Worm (Caenorhabditis elegans) whole organism, late embryonic: ENCODE data around the gene T01G6.10.

Experiments used
- C38D4.7 ChIP-seq: fragments of 200-800 bp; sonication (Bioruptor generic); optimal IDR thresholded peaks from 2 replicates; lab custom pipeline; 2018; ENCODE audit warnings: mild to moderate bottlenecking, missing genetic modification characterization, moderate library complexity, missing compliant biosample characterization
- K09A11.1 ChIP-seq: sonication (generic microtip); optimal IDR thresholded peaks from 2 replicates; lab custom pipeline; 2017; ENCODE audit warnings: antibody characterized with exemption, mild to moderate bottlenecking, missing genetic modification characterization, missing compliant biosample characterization; ENCODE audit not compliant: insufficient read depth
- T23F11.4 ChIP-seq: fragments of 200-800 bp; sonication (Bioruptor generic); optimal IDR thresholded peaks from 2 replicates; lab custom pipeline; 2018; ENCODE audit warnings: mild to moderate bottlenecking, missing genetic modification characterization, missing compliant biosample characterization
- Y22D7AL.16 ChIP-seq: sonication (generic microtip); optimal IDR thresholded peaks from 2 replicates; lab custom pipeline; 2016; ENCODE audit warnings: missing genetic modification characterization, missing compliant biosample characterization
- ahr-1 ChIP-seq: sonication (generic microtip); optimal IDR thresholded peaks from 2 replicates; lab custom pipeline; 2016; ENCODE audit warnings: missing genetic modification characterization, missing compliant biosample characterization
- ama-1 ChIP-seq: fragments of 150-350 bp; optimal IDR thresholded peaks from 2 replicates; lab custom pipeline; 2014
- ceh-19 ChIP-seq: fragments of 200-800 bp; sonication (Bioruptor generic); optimal IDR thresholded peaks from 2 replicates; lab custom pipeline; 2018; ENCODE audit warnings: mild to moderate bottlenecking, missing genetic modification characterization, missing compliant biosample characterization
- ceh-22 ChIP-seq: sonication (generic microtip); optimal IDR thresholded peaks from 2 replicates; lab custom pipeline; 2017; ENCODE audit warnings: missing biosample characterization, missing genetic modification characterization
- ceh-31 ChIP-seq: sonication (generic microtip); optimal IDR thresholded peaks from 2 replicates; lab custom pipeline; 2016; ENCODE audit warnings: missing genetic modification characterization, missing compliant biosample characterization
- ceh-34 ChIP-seq: sonication (generic microtip); optimal IDR thresholded peaks from 2 replicates; lab custom pipeline; 2016; ENCODE audit warnings: mild to moderate bottlenecking, missing genetic modification characterization, missing compliant biosample characterization
- ceh-45 ChIP-seq: fragments of 200-800 bp; sonication (Bioruptor generic); IDR thresholded peaks from 2 replicates; pipeline ENCODE4 v1.3.6; 2022; ENCODE audit warnings: missing genetic modification reagents, missing genetic modification characterization, missing compliant biosample characterization
- ceh-48 ChIP-seq: sonication (generic microtip); optimal IDR thresholded peaks from 2 replicates; lab custom pipeline; 2016; ENCODE audit warnings: missing genetic modification characterization, inconsistent platforms, missing compliant biosample characterization
- ceh-6 ChIP-seq: fragments of 200-800 bp; sonication (Bioruptor generic); optimal IDR thresholded peaks from 2 replicates; lab custom pipeline; 2018; ENCODE audit warnings: mild to moderate bottlenecking, missing genetic modification characterization, missing compliant biosample characterization
- ceh-9 ChIP-seq: sonication (generic microtip); optimal IDR thresholded peaks from 2 replicates; lab custom pipeline; 2016; ENCODE audit warnings: mild to moderate bottlenecking, missing genetic modification characterization, inconsistent platforms, missing compliant biosample characterization
- che-1 ChIP-seq: sonication (generic microtip); optimal IDR thresholded peaks from 2 replicates; lab custom pipeline; 2016; ENCODE audit warnings: mild to moderate bottlenecking, missing genetic modification characterization, missing compliant biosample characterization
- dmd-4 ChIP-seq: sonication (generic microtip); optimal IDR thresholded peaks from 2 replicates; lab custom pipeline; 2016; ENCODE audit warnings: borderline replicate concordance, missing genetic modification characterization, missing compliant biosample characterization
- elt-2 ChIP-seq: sonication (generic microtip); optimal IDR thresholded peaks from 2 replicates; lab custom pipeline; 2016; ENCODE audit warnings: missing genetic modification reagents, missing genetic modification characterization, missing compliant biosample characterization
- elt-4 ChIP-seq: sonication (generic microtip); optimal IDR thresholded peaks from 2 replicates; lab custom pipeline; 2016; ENCODE audit warnings: missing genetic modification characterization, missing compliant biosample characterization
- ets-4 ChIP-seq: sonication (generic microtip); optimal IDR thresholded peaks from 2 replicates; lab custom pipeline; 2016; ENCODE audit warnings: missing genetic modification characterization, missing compliant biosample characterization
- eyg-1 ChIP-seq: sonication (generic microtip); optimal IDR thresholded peaks from 2 replicates; lab custom pipeline; 2016; ENCODE audit warnings: missing genotype, missing genetic modification characterization, missing compliant biosample characterization
- fax-1 ChIP-seq: sonication (generic microtip); optimal IDR thresholded peaks from 2 replicates; lab custom pipeline; 2016; ENCODE audit warnings: missing genotype, missing genetic modification characterization, missing compliant biosample characterization
- fkh-6 ChIP-seq: sonication (generic microtip); optimal IDR thresholded peaks from 2 replicates; lab custom pipeline; 2016; ENCODE audit warnings: missing genetic modification characterization, missing compliant biosample characterization
- gmeb-2 ChIP-seq: sonication (generic microtip); optimal IDR thresholded peaks from 2 replicates; lab custom pipeline; 2016; ENCODE audit warnings: missing genetic modification characterization, inconsistent platforms, missing compliant biosample characterization
- hlh-15 ChIP-seq: sonication (generic microtip); optimal IDR thresholded peaks from 2 replicates; lab custom pipeline; 2016; ENCODE audit warnings: missing genetic modification characterization, missing compliant biosample characterization
- hlh-6 ChIP-seq: sonication (generic microtip); optimal IDR thresholded peaks from 2 replicates; lab custom pipeline; 2016; ENCODE audit warnings: missing genotype, missing genetic modification characterization, missing compliant biosample characterization
- hlh-8 ChIP-seq: sonication (generic microtip); optimal IDR thresholded peaks from 2 replicates; lab custom pipeline; 2016; ENCODE audit warnings: missing genotype, missing genetic modification characterization, missing compliant biosample characterization
- lim-6 ChIP-seq: sonication (generic microtip); optimal IDR thresholded peaks from 2 replicates; lab custom pipeline; 2016; ENCODE audit warnings: missing genetic modification characterization, missing compliant biosample characterization
- madf-2 ChIP-seq: sonication (generic microtip); optimal IDR thresholded peaks from 2 replicates; lab custom pipeline; 2017; ENCODE audit warnings: missing genetic modification characterization, missing compliant biosample characterization
- nfya-1 ChIP-seq: sonication (generic microtip); optimal IDR thresholded peaks from 2 replicates; lab custom pipeline; 2017; ENCODE audit warnings: missing genetic modification characterization, mild to moderate bottlenecking, missing compliant biosample characterization, antibody characterized with exemption, moderate library complexity
- nhr-11 ChIP-seq: fragments of 150-350 bp; optimal IDR thresholded peaks from 2 replicates; lab custom pipeline; 2014; ENCODE audit warnings: missing biosample characterization, missing genetic modification characterization
- npax-4 ChIP-seq: sonication (generic microtip); optimal IDR thresholded peaks from 2 replicates; lab custom pipeline; 2016; ENCODE audit warnings: missing genetic modification characterization, missing compliant biosample characterization
- pag-3 ChIP-seq: sonication (generic microtip); optimal IDR thresholded peaks from 2 replicates; lab custom pipeline; 2016; ENCODE audit warnings: missing compliant biosample characterization, missing genetic modification characterization, borderline replicate concordance
- pat-9 ChIP-seq: fragments of 200-800 bp; sonication (Bioruptor generic); optimal IDR thresholded peaks from 2 replicates; lab custom pipeline; 2018; ENCODE audit warnings: mild to moderate bottlenecking, missing genetic modification characterization, moderate library complexity, missing compliant biosample characterization
- pax-1 ChIP-seq: fragments of 150-350 bp; optimal IDR thresholded peaks from 2 replicates; lab custom pipeline; 2014; ENCODE audit warnings: missing biosample characterization, missing genetic modification characterization
- pha-2 ChIP-seq: sonication (generic microtip); optimal IDR thresholded peaks from 2 replicates; lab custom pipeline; 2017; ENCODE audit warnings: mild to moderate bottlenecking, missing genetic modification characterization, missing compliant biosample characterization
- pha-4 ChIP-seq: fragments of 150-350 bp; optimal IDR thresholded peaks from 2 replicates; lab custom pipeline; 2018; ENCODE audit warnings: missing biosample characterization, missing genetic modification reagents, missing genetic modification characterization
- rnt-1 ChIP-seq: sonication (generic microtip); optimal IDR thresholded peaks from 2 replicates; lab custom pipeline; 2016; ENCODE audit warnings: missing genetic modification characterization, missing compliant biosample characterization
- sdc-2 ChIP-seq: sonication (generic microtip); optimal IDR thresholded peaks from 2 replicates; lab custom pipeline; 2016; ENCODE audit warnings: missing genotype, missing genetic modification characterization, missing compliant biosample characterization
- syd-9 ChIP-seq: sonication (generic microtip); optimal IDR thresholded peaks from 2 replicates; lab custom pipeline; 2016; ENCODE audit warnings: mild to moderate bottlenecking, missing genetic modification characterization, moderate library complexity, missing compliant biosample characterization
- tbx-2 ChIP-seq: sonication (generic microtip); optimal IDR thresholded peaks from 2 replicates; lab custom pipeline; 2016; ENCODE audit warnings: missing genetic modification characterization, missing compliant biosample characterization
- unc-55 ChIP-seq: sonication (generic microtip); optimal IDR thresholded peaks from 2 replicates; lab custom pipeline; 2017; ENCODE audit warnings: missing biosample characterization, missing genetic modification reagents, missing genetic modification characterization
- ztf-16 ChIP-seq: sonication (generic microtip); optimal IDR thresholded peaks from 2 replicates; lab custom pipeline; 2017; ENCODE audit warnings: missing genetic modification characterization, missing compliant biosample characterization

The T01G6.10 gene

ce11 chrV:539040-539510 lies 36.1 kb upstream of the T01G6.10 start, which contains the start of gene nhr-155:
Gene nhr-155 (plus strand): TSS chrV:539460.
- no peak for TF ChIP-seq nfya-1 (tag; lab: Kevin White, UChicago)
- TF ChIP-seq pat-9 = no peak
- no peak for TF ChIP-seq tbx-2
- no peak for TF ChIP-seq eyg-1
- TF ChIP-seq pha-2 (tag; lab: Kevin White, UChicago) = no peak
- no peak for TF ChIP-seq pha-4
- TF ChIP-seq ceh-31 (tag; lab: Kevin White, UChicago) = no peak
- no peak for TF ChIP-seq sdc-2 (tag; lab: Kevin White, UChicago)
- no peak for TF ChIP-seq C38D4.7 (GFP tag; lab: Kevin White, UChicago)
- no peak for TF ChIP-seq che-1 (tag; lab: Kevin White, UChicago)
- TF ChIP-seq ceh-34 = no peak
- TF ChIP-seq npax-4 (tag; lab: Kevin White, UChicago) = no peak

ce11 chrV:536571-536970 lies 33.5 kb upstream of the T01G6.10 start, which contains the start of gene C14C6.5:
Gene C14C6.5 (plus strand): TSS chrV:536628.
- TF ChIP-seq C38D4.7 (GFP tag; lab: Kevin White, UChicago) = no peak
- TF ChIP-seq elt-2 (tag; lab: Kevin White, UChicago) = no peak
- no peak for TF ChIP-seq T23F11.4 (GFP tag; lab: Kevin White, UChicago)
- TF ChIP-seq fax-1 = no peak
- no peak for TF ChIP-seq K09A11.1 (tag; lab: Kevin White, UChicago)
- TF ChIP-seq hlh-6 (tag; lab: Kevin White, UChicago) = no peak

ce11 chrV:534176-534575 lies 31.2 kb upstream of the T01G6.10 start, which contains the start of gene nhr-132:
Gene nhr-132 (plus strand): TSS chrV:534446.
- TF ChIP-seq pag-3 (tag; lab: Kevin White, UChicago) (no peak), ceh-22 (no peak), nfya-1 (tag; lab: Kevin White, UChicago) (peak; percentile 14), elt-4 (tag; lab: Kevin White, UChicago) (no peak), ztf-16 (no peak), gmeb-2 (tag; lab: Kevin White, UChicago) (no peak), rnt-1 (tag; lab: Kevin White, UChicago) (no peak), che-1 (tag; lab: Kevin White, UChicago) (no peak), ceh-45 (GFP tag; lab: Robert Waterston, UW) (no peak), hlh-8 (no peak), madf-2 (tag; lab: Kevin White, UChicago) (no peak), hlh-15 (tag; lab: Kevin White, UChicago) (no peak), Y22D7AL.16 (no peak), ceh-31 (tag; lab: Kevin White, UChicago) (no peak), elt-2 (tag; lab: Kevin White, UChicago) (peak; percentile 21)

ce11 chrV:532046-532445 lies 29.0 kb upstream of the T01G6.10 start, which contains the start of gene nhr-58:
Gene nhr-58 (plus strand): TSS chrV:532259.
- peak; percentile 21 for TF ChIP-seq pax-1 (tag; lab: Kevin White, UChicago)
- TF ChIP-seq tbx-2 = peak; percentile 38
- TF ChIP-seq pag-3 (tag; lab: Kevin White, UChicago) = no peak
- TF ChIP-seq nfya-1 (tag; lab: Kevin White, UChicago) = peak; percentile 34
- TF ChIP-seq elt-2 (tag; lab: Kevin White, UChicago) = peak; percentile 72
- TF ChIP-seq syd-9 (tag; lab: Kevin White, UChicago) = no peak
- peak; percentile 67 for TF ChIP-seq unc-55 (GFP tag; lab: Kevin White, UChicago)
- peak; percentile 38 for TF ChIP-seq ceh-31 (tag; lab: Kevin White, UChicago)

- TF ChIP-seq hlh-6 (tag; lab: Kevin White, UChicago) = no peak
- TF ChIP-seq ceh-19 (GFP tag; lab: Kevin White, UChicago) = no peak
- no peak for TF ChIP-seq lim-6 (tag; lab: Kevin White, UChicago)
- no peak for TF ChIP-seq ets-4 (tag; lab: Kevin White, UChicago)
- TF ChIP-seq K09A11.1 (tag; lab: Kevin White, UChicago) = no peak
- TF ChIP-seq fkh-6 (tag; lab: Kevin White, UChicago) = no peak
- TF ChIP-seq Y22D7AL.16 = no peak
- no peak for TF ChIP-seq ceh-22
- no peak for TF ChIP-seq nhr-11 (tag; lab: Kevin White, UChicago)
- no peak for TF ChIP-seq dmd-4
- TF ChIP-seq ceh-45 (GFP tag; lab: Robert Waterston, UW) = no peak
- no peak for TF ChIP-seq ama-1
- no peak for TF ChIP-seq T23F11.4 (GFP tag; lab: Kevin White, UChicago)
- TF ChIP-seq ceh-9 = no peak
- TF ChIP-seq rnt-1 (tag; lab: Kevin White, UChicago) = no peak
- no peak for TF ChIP-seq ahr-1
- no peak for TF ChIP-seq unc-55 (GFP tag; lab: Kevin White, UChicago)
- no peak for TF ChIP-seq ceh-6 (GFP tag; lab: Kevin White, UChicago)
- TF ChIP-seq pag-3 (tag; lab: Kevin White, UChicago) = no peak
- TF ChIP-seq ceh-48 (tag; lab: Kevin White, UChicago) = no peak
These were observed 24.6 kb upstream of the T01G6.10 start, which contains the start of gene srw-108 for ce11 chrV:527602-528001. Gene srw-108 (plus strand): TSS chrV:527902.
